Fruit fly (Drosophila melanogaster): Measurements from ENCODE around the gene Pfdn1.
A peak's percentile ranks its signal among the peaks of the same experiment; 100 is the strongest.

Gene Pfdn1

DNA sequence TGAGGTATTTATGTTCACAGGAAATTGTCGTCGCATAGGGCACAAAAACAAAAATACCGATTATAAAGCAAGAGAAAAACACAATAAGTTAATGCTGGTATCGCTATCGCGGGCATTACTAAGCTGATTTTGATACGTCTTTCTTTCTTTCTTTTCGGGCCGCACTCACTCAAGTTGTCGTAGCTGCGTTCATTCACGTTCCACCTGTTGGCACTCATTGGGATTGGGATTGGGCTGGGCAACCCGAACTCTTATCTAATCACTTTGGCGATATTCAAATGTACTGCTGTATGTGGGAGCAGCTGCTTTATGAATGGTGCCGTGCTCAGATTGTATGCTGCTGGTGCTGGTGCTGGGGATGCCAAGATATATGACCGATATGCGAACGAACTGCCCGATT is 15.8 kb downstream of the Pfdn1 start:
- TF ChIP-seq Doc3 (GFP tag; IDR thresholded peaks at IDR 0.05; ENCODE audit: partially characterized antibody) = no peak
- TF ChIP-seq CG10321 (GFP tag; IDR thresholded peaks at IDR 0.05) = no peak
- no peak for TF ChIP-seq Fer2 (tag; optimal IDR thresholded peaks at IDR 0.05)
- TF ChIP-seq CG8478 (optimal IDR thresholded peaks at IDR 0.05) = no peak
- TF ChIP-seq Sry-β (GFP tag; optimal IDR thresholded peaks at IDR 0.05) = no peak
- peak; percentile 38 for TF ChIP-seq MTF-1 (GFP tag; optimal IDR thresholded peaks at IDR 0.05; ENCODE audit: borderline replicate concordance)
- no peak for TF ChIP-seq CG15479 (GFP tag; optimal IDR thresholded peaks at IDR 0.05)
- no peak for TF ChIP-seq Myb (GFP tag; optimal IDR thresholded peaks at IDR 0.05)
- no peak for TF ChIP-seq CG34224 (GFP tag; IDR thresholded peaks at IDR 0.05; ENCODE audit: partially characterized antibody)
- TF ChIP-seq CG34376 (GFP tag; optimal IDR thresholded peaks at IDR 0.05) = peak; percentile 63
- no peak for TF ChIP-seq Neu2 (GFP tag; optimal IDR thresholded peaks at IDR 0.05; ENCODE audit: borderline replicate concordance)
- TF ChIP-seq chif (GFP tag; optimal IDR thresholded peaks at IDR 0.05) = no peak
- TF ChIP-seq HLHmδ (GFP tag; optimal IDR thresholded peaks at IDR 0.05) = no peak
- peak; percentile 26; the same call in 1 of the 2 replicates for TF ChIP-seq Adf1 (GFP tag; IDR thresholded peaks at IDR 0.05)
- no peak for TF ChIP-seq az2 (GFP tag; optimal IDR thresholded peaks at IDR 0.05)
- TF ChIP-seq CG3838 (GFP tag; optimal IDR thresholded peaks at IDR 0.05) = no peak
- peak; percentile 63 for TF ChIP-seq sug (tag; optimal IDR thresholded peaks at IDR 0.05)
- no peak for TF ChIP-seq Antp (GFP tag; optimal IDR thresholded peaks at IDR 0.05)
- TF ChIP-seq CG8290 (GFP tag; optimal IDR thresholded peaks at IDR 0.05) = no peak
- peak in 1 of 2 experiments; percentile 2 for TF ChIP-seq CG8290 (tag; optimal IDR thresholded peaks at IDR 0.05)
- TF ChIP-seq slbo (GFP tag; IDR thresholded peaks at IDR 0.05) = no peak
- no peak for TF ChIP-seq CG33557 (GFP tag; optimal IDR thresholded peaks at IDR 0.05)
- TF ChIP-seq abd-A (tag; optimal IDR thresholded peaks at IDR 0.05) = no peak
- peak; percentile 7 for TF ChIP-seq Hey (tag; optimal IDR thresholded peaks at IDR 0.05)
- TF ChIP-seq tll (GFP tag; optimal IDR thresholded peaks at IDR 0.05) = no peak
- TF ChIP-seq Deaf1 (tag; optimal IDR thresholded peaks at IDR 0.05) = peak; percentile 17
- no peak for TF ChIP-seq CG16813 (GFP tag; IDR thresholded peaks at IDR 0.05; ENCODE audit: partially characterized antibody)
- TF ChIP-seq vnd (GFP tag; IDR thresholded peaks at IDR 0.05; ENCODE audit: partially characterized antibody) = no peak
- TF ChIP-seq Asciz (GFP tag; optimal IDR thresholded peaks at IDR 0.05) = no peak
- no peak for TF ChIP-seq ci (GFP tag; IDR thresholded peaks at IDR 0.05)
- 0 out of 3 replicates have a peak, but pooled peaks have one; percentile 15 for TF ChIP-seq CG6175 (GFP tag; IDR thresholded peaks at IDR 0.05)
- peak; percentile 53 for TF ChIP-seq sd (tag; optimal IDR thresholded peaks at IDR 0.05)
- TF ChIP-seq Rx (GFP tag; IDR thresholded peaks at IDR 0.05) = no peak
- no peak for TF ChIP-seq CG30431 (GFP tag; optimal IDR thresholded peaks at IDR 0.05)
- peak; percentile 91 for TF ChIP-seq exex (tag; optimal IDR thresholded peaks at IDR 0.05)
- peak; percentile 91 for TF ChIP-seq CG2199 (GFP tag; IDR thresholded peaks at IDR 0.05)
- TF ChIP-seq CG6654 (GFP tag; optimal IDR thresholded peaks at IDR 0.05) = no peak
- TF ChIP-seq CG2116 (GFP tag; optimal IDR thresholded peaks at IDR 0.05) = no peak
- no peak for TF ChIP-seq Spps (tag; optimal IDR thresholded peaks at IDR 0.05)
- no peak for TF ChIP-seq CG15011 (GFP tag; optimal IDR thresholded peaks at IDR 0.05)
- no peak for TF ChIP-seq HmgD (GFP tag; optimal IDR thresholded peaks at IDR 0.05)
- no peak for TF ChIP-seq CG17612 (GFP tag; IDR thresholded peaks at IDR 0.05)
- no peak for TF ChIP-seq CG3163 (GFP tag; optimal IDR thresholded peaks at IDR 0.05)
- no peak for TF ChIP-seq Hsf (GFP tag; optimal IDR thresholded peaks at IDR 0.05)
- TF ChIP-seq Dbx (GFP tag; IDR thresholded peaks at IDR 0.05) = no peak
- no peak for TF ChIP-seq crc (GFP tag; optimal IDR thresholded peaks at IDR 0.05)
- TF ChIP-seq CG9876 (GFP tag; optimal IDR thresholded peaks at IDR 0.05) = no peak
- TF ChIP-seq GATAe (GFP tag; conservative IDR thresholded peaks at IDR 0.05) = peak; percentile 51; the same call in 1 of the 2 replicates
- TF ChIP-seq odd (GFP tag; optimal IDR thresholded peaks at IDR 0.05) = no peak
- no peak for TF ChIP-seq Fer1 (GFP tag; optimal IDR thresholded peaks at IDR 0.05)
- TF ChIP-seq Kr (GFP tag; optimal IDR thresholded peaks at IDR 0.05) = no peak

Measured in whole organism, embryonic.